Fruit fly (Drosophila melanogaster) whole organism, wandering third instar larva: ENCODE results near the gene Tom40.

Source experiments
- Abd-B ChIP-seq: fragments of >200 bp; optimal IDR thresholded peaks from 2 replicates; lab custom pipeline; 2017; ENCODE audit warnings: missing biosample characterization, missing genetic modification characterization
- CG32264 ChIP-seq: fragments of 200-800 bp; sonication (Bioruptor generic); optimal IDR thresholded peaks from 2 replicates; lab custom pipeline; 2016; ENCODE audit warnings: missing biosample characterization, missing genetic modification characterization
- CG9705 ChIP-seq: fragments of 200-800 bp; sonication (Bioruptor generic); optimal IDR thresholded peaks from 2 replicates; lab custom pipeline; 2018; ENCODE audit warnings: missing biosample characterization, mild to moderate bottlenecking, missing genetic modification characterization
- CrebA ChIP-seq: fragments of 200-800 bp; sonication (Bioruptor generic); optimal IDR thresholded peaks from 2 replicates; lab custom pipeline; 2016; ENCODE audit warnings: missing biosample characterization, mild to moderate bottlenecking, missing genetic modification characterization, borderline replicate concordance
- Dfd ChIP-seq: fragments of >200 bp; optimal IDR thresholded peaks from 2 replicates; lab custom pipeline; 2017; ENCODE audit warnings: missing biosample characterization, missing genetic modification characterization
- Dif ChIP-seq: fragments of 200-275, 200-300 bp; sonication (Bioruptor generic); optimal IDR thresholded peaks from 2 replicates; lab custom pipeline; 2018; ENCODE audit warnings: missing biosample characterization, missing genetic modification characterization; ENCODE audit not compliant: partially characterized antibody
- GATAd ChIP-seq: sonication (Bioruptor generic); optimal IDR thresholded peaks from 2 replicates; lab custom pipeline; 2016; ENCODE audit warnings: missing biosample characterization, missing genetic modification characterization
- HLH106 ChIP-seq: fragments of 200-800 bp; optimal IDR thresholded peaks from 3 replicates; lab custom pipeline; 2019; ENCODE audit warnings: missing biosample characterization, mild to moderate bottlenecking, missing genetic modification characterization, moderate library complexity
- Hnf4 ChIP-seq: fragments of 200-800 bp; sonication (Bioruptor generic); optimal IDR thresholded peaks from 2 replicates; lab custom pipeline; 2016; ENCODE audit warnings: missing biosample characterization, mild to moderate bottlenecking, missing genetic modification characterization
- Hr78 ChIP-seq: fragments of >200 bp; optimal IDR thresholded peaks from 2 replicates; lab custom pipeline; 2017; ENCODE audit warnings: missing biosample characterization, missing genetic modification characterization
- Hr83 ChIP-seq: fragments of 200-300 bp; sonication (Bioruptor generic); optimal IDR thresholded peaks from 2 replicates; lab custom pipeline; 2016; ENCODE audit warnings: missing biosample characterization, mild to moderate bottlenecking, missing genetic modification characterization, moderate library complexity; ENCODE audit not compliant: poor library complexity, severe bottlenecking
- Jra ChIP-seq: sonication (Bioruptor generic); optimal IDR thresholded peaks from 2 replicates; lab custom pipeline; 2016; ENCODE audit warnings: missing biosample characterization, missing genetic modification characterization
- Mio ChIP-seq: sonication (Bioruptor generic); optimal IDR thresholded peaks from 2 replicates; lab custom pipeline; 2016; ENCODE audit warnings: missing biosample characterization, missing genetic modification characterization
- Myc ChIP-seq: fragments of >200 bp; optimal IDR thresholded peaks from 2 replicates; lab custom pipeline; 2017
- N ChIP-seq: fragments of >200 bp; optimal IDR thresholded peaks from 2 replicates; lab custom pipeline; 2018; ENCODE audit warnings: missing biosample characterization, missing external identifiers, missing genetic modification characterization
- OdsH ChIP-seq: fragments of 200-800 bp; sonication (Bioruptor generic); optimal IDR thresholded peaks from 2 replicates; lab custom pipeline; 2016; ENCODE audit warnings: missing biosample characterization, mild to moderate bottlenecking, missing genetic modification characterization
- Rel ChIP-seq, 2 experiments: fragments of 200-800 bp; sonication (Bioruptor generic) in 1 of 2; optimal IDR thresholded peaks; 2 replicates in 1 of 2; 3 replicates in 1 of 2; lab custom pipeline; 2016 to 2019; ENCODE audit warnings: mild to moderate bottlenecking in 2 of 2, missing biosample characterization in 2 of 2, missing genetic modification characterization in 2 of 2, moderate library complexity in 1 of 2
- Sp1 ChIP-seq: fragments of 200-800 bp; sonication (Bioruptor generic); optimal IDR thresholded peaks from 3 replicates; lab custom pipeline; 2019; ENCODE audit warnings: missing biosample characterization, mild to moderate bottlenecking, missing genetic modification characterization, moderate library complexity
- Vsx2 ChIP-seq: fragments of 200-300, 225-300 bp; sonication (Bioruptor generic); optimal IDR thresholded peaks from 2 replicates; lab custom pipeline; 2018; ENCODE audit warnings: missing biosample characterization, missing genetic modification characterization; ENCODE audit not compliant: partially characterized antibody
- br ChIP-seq: fragments of 200-800 bp; sonication (Bioruptor generic); optimal IDR thresholded peaks from 2 replicates; lab custom pipeline; 2016; ENCODE audit warnings: missing biosample characterization, missing genetic modification characterization
- brk ChIP-seq: fragments of 200-800 bp; sonication (Bioruptor generic); optimal IDR thresholded peaks from 2 replicates; lab custom pipeline; 2016; ENCODE audit warnings: missing biosample characterization, mild to moderate bottlenecking, missing genetic modification characterization
- dl ChIP-seq, 2 experiments: fragments of 175-275, 200-275 bp in 1 of 2; fragments of 200-275 bp in 1 of 2; sonication (Bioruptor generic); optimal IDR thresholded peaks; lab custom pipeline; 2018; ENCODE audit warnings: mild to moderate bottlenecking in 2 of 2, missing biosample characterization in 2 of 2, missing genetic modification characterization in 2 of 2, moderate library complexity in 2 of 2; ENCODE audit not compliant: partially characterized antibody in 2 of 2, insufficient read depth in 1 of 2
- dmrt93B ChIP-seq: fragments of 200-800 bp; sonication (Bioruptor generic); optimal IDR thresholded peaks from 2 replicates; lab custom pipeline; 2018; ENCODE audit warnings: missing biosample characterization, mild to moderate bottlenecking, missing genetic modification characterization
- dsf ChIP-seq: sonication (Bioruptor generic); optimal IDR thresholded peaks from 2 replicates; lab custom pipeline; 2016; ENCODE audit warnings: missing biosample characterization, missing genetic modification characterization, borderline replicate concordance
- ey ChIP-seq: fragments of 200-800 bp; sonication (Bioruptor generic); optimal IDR thresholded peaks from 2 replicates; lab custom pipeline; 2016; ENCODE audit warnings: missing biosample characterization, missing genetic modification characterization
- foxo ChIP-seq, 2 experiments: fragments of 200-800 bp; sonication (Bioruptor generic); optimal IDR thresholded peaks; 2 replicates in 1 of 2; 3 replicates in 1 of 2; lab custom pipeline; 2016 to 2017; ENCODE audit warnings: missing biosample characterization in 2 of 2, missing genetic modification characterization in 2 of 2
- fru ChIP-seq: fragments of 200-800 bp; sonication (Bioruptor generic); optimal IDR thresholded peaks from 3 replicates; lab custom pipeline; 2016; ENCODE audit warnings: missing biosample characterization, mild to moderate bottlenecking, missing genetic modification characterization
- h ChIP-seq: fragments of 200-800 bp; sonication (Bioruptor generic); optimal IDR thresholded peaks from 3 replicates; lab custom pipeline; 2016; ENCODE audit warnings: missing biosample characterization, mild to moderate bottlenecking, missing genetic modification characterization
- jim ChIP-seq: fragments of 175-275, 200-325 bp; sonication (Bioruptor generic); optimal IDR thresholded peaks from 2 replicates; lab custom pipeline; 2016; ENCODE audit warnings: missing biosample characterization, mild to moderate bottlenecking, missing genetic modification characterization
- lola ChIP-seq: fragments of >200 bp; optimal IDR thresholded peaks from 2 replicates; lab custom pipeline; 2017; ENCODE audit warnings: missing biosample characterization, missing genetic modification characterization
- pan ChIP-seq: fragments of >200 bp; optimal IDR thresholded peaks from 2 replicates; lab custom pipeline; 2017
- psq ChIP-seq: fragments of 200-800 bp; sonication (Bioruptor generic); optimal IDR thresholded peaks from 3 replicates; lab custom pipeline; 2017; ENCODE audit warnings: missing biosample characterization, mild to moderate bottlenecking, missing genetic modification characterization, moderate library complexity
- rgr ChIP-seq: fragments of 200-800 bp; sonication (Bioruptor generic); optimal IDR thresholded peaks from 3 replicates; lab custom pipeline; 2016; ENCODE audit warnings: missing biosample characterization, mild to moderate bottlenecking, missing genetic modification characterization
- sage ChIP-seq: fragments of 200-800 bp; sonication (Bioruptor generic); optimal IDR thresholded peaks from 2 replicates; lab custom pipeline; 2016; ENCODE audit warnings: missing biosample characterization, mild to moderate bottlenecking, missing genetic modification characterization
- sv ChIP-seq: fragments of 200-800 bp; sonication (Bioruptor generic); optimal IDR thresholded peaks from 3 replicates; lab custom pipeline; 2016; ENCODE audit warnings: missing biosample characterization, missing genetic modification characterization
- tai ChIP-seq: sonication (Bioruptor generic); optimal IDR thresholded peaks from 2 replicates; lab custom pipeline; 2016; ENCODE audit warnings: missing biosample characterization, missing genetic modification characterization
- usp ChIP-seq: fragments of >200 bp; optimal IDR thresholded peaks from 2 replicates; lab custom pipeline; 2017; ENCODE audit warnings: missing biosample characterization, missing genetic modification characterization
- woc ChIP-seq: sonication (Bioruptor generic); optimal IDR thresholded peaks from 2 replicates; lab custom pipeline; 2016; ENCODE audit warnings: missing biosample characterization, mild to moderate bottlenecking, missing genetic modification characterization

Tom40 gene

DNA sequence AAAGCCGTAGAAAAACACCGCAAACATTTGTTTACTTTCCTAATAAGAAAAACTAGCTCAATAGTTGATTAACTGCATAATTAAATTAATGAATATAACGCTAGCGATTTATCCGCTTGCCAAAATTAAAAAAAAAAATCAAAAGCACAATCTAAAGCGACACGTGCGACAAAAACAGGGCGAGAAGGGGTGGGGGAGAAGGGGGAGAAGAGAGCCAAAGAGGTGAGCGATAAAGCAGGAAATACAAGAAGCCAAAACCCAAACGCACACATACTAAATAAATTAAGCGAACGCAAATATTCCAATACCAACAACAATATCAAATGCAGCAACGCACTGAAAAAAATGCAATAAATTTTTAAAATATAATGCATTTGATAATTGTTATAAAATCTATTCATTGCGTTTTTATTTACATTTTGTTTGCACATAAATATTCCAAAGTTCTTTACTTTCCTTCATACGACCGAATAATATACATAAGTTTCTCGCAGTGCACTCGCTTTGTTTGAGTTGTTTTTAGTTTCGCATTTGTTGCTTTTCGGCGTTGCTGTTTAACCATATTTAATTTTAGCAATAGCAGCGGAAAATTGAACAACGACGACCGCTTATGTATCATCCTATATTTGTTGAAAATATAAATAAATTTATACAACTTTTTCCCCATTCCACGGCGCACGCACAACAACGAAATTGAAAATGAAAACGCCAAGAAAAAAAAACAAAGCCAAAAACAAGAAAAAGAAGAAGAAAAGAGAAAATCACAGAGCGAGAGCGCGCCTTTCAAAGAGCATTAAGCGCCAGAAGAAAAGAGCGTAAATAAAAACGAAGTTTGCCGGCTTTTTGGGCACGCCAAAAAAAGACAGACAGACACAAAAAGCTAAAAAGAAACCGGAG lies 38.4 kb upstream of the Tom40 start:
- TF ChIP-seq CG9705 (GFP tag; lab: Kevin White, UChicago): peak; percentile 91
- peak; percentile 98 for TF ChIP-seq Sp1 (GFP tag; lab: Kevin White, UChicago)
- peak; percentile 98 for TF ChIP-seq HLH106 (tag; lab: Kevin White, UChicago)
- no peak for TF ChIP-seq Myc (lab: Kevin White, UChicago)
- TF ChIP-seq Abd-B (GFP tag; lab: Kevin White, UChicago): no peak
- TF ChIP-seq Hr78 (GFP tag; lab: Kevin White, UChicago): no peak
- TF ChIP-seq woc: peak; percentile 93
- peak; percentile 98 for TF ChIP-seq h
- no peak for TF ChIP-seq N (GFP tag; lab: Kevin White, UChicago)
- TF ChIP-seq Jra (GFP tag; lab: Kevin White, UChicago): peak; percentile 93
- TF ChIP-seq jim (GFP tag; lab: Kevin White, UChicago): no peak
- peak; percentile 89 for TF ChIP-seq GATAd
- no peak for TF ChIP-seq lola (GFP tag; lab: Kevin White, UChicago)
- peak; percentile 97 for TF ChIP-seq psq (GFP tag; lab: Kevin White, UChicago)
- TF ChIP-seq foxo (GFP tag; optimal IDR thresholded peaks at IDR 0.05; lab: Kevin White, UChicago): peak; percentile 70 to 98
- peak; percentile 81 for TF ChIP-seq Dfd (GFP tag; lab: Kevin White, UChicago)
- TF ChIP-seq fru (GFP tag; lab: Kevin White, UChicago): peak; percentile 97
- peak; percentile 83 for TF ChIP-seq dsf (GFP tag; lab: Kevin White, UChicago)
- no peak for TF ChIP-seq usp (GFP tag; lab: Kevin White, UChicago)
- TF ChIP-seq Vsx2 (GFP tag; lab: Kevin White, UChicago): no peak
- TF ChIP-seq dmrt93B (GFP tag; lab: Kevin White, UChicago): peak; percentile 96
- TF ChIP-seq sage (GFP tag; lab: Kevin White, UChicago): peak; percentile 92
- TF ChIP-seq ey (GFP tag; lab: Kevin White, UChicago): peak; percentile 96
- no peak for TF ChIP-seq dl (GFP tag; optimal IDR thresholded peaks at IDR 0.05; lab: Kevin White, UChicago; ENCODE audit: insufficient read depth in 1 of 2, partially characterized antibody in 2 of 2)
- peak; percentile 65 for TF ChIP-seq CrebA (GFP tag; lab: Kevin White, UChicago)
- TF ChIP-seq tai (GFP tag; lab: Kevin White, UChicago): peak; percentile 89
- peak; percentile 80 for TF ChIP-seq CG32264 (GFP tag; lab: Kevin White, UChicago)
- TF ChIP-seq Dif (GFP tag; lab: Kevin White, UChicago): peak; percentile 35
- TF ChIP-seq brk (GFP tag; lab: Kevin White, UChicago): peak; percentile 85
- peak; percentile 32 for TF ChIP-seq Mio (GFP tag; lab: Kevin White, UChicago)
- peak; percentile 96 for TF ChIP-seq br (GFP tag; lab: Kevin White, UChicago)
- TF ChIP-seq sv: peak; percentile 94
- no peak for TF ChIP-seq pan
- TF ChIP-seq OdsH (GFP tag; lab: Kevin White, UChicago): peak; percentile 97
- peak; percentile 78 for TF ChIP-seq Rel (GFP tag; optimal IDR thresholded peaks at IDR 0.05; lab: Kevin White, UChicago)
- TF ChIP-seq Rel (tag; optimal IDR thresholded peaks at IDR 0.05; lab: Kevin White, UChicago): peak; percentile 83
- TF ChIP-seq rgr (GFP tag; lab: Kevin White, UChicago): peak; percentile 98
- TF ChIP-seq Hnf4 (GFP tag; lab: Kevin White, UChicago): peak; percentile 97
- TF ChIP-seq Hr83: peak; percentile 63
